Fruit fly (Drosophila melanogaster) whole organism, adult: ENCODE measurements around the gene abs.

Experiments
- CG12768 ChIP-seq: fragments of 200-800 bp; sonication (Bioruptor generic); optimal IDR thresholded peaks from 2 replicates; lab custom pipeline; 2017; ENCODE audit warnings: missing biosample characterization, missing genetic modification characterization, mild to moderate bottlenecking, moderate library complexity, missing genetic modification reagents
- CG33017 ChIP-seq: fragments of 200-800 bp; sonication (Bioruptor generic); optimal IDR thresholded peaks from 2 replicates; lab custom pipeline; 2018; ENCODE audit warnings: missing biosample characterization, mild to moderate bottlenecking, missing genetic modification characterization, moderate library complexity
- CG5204 ChIP-seq: fragments of 200-800 bp; sonication (Bioruptor generic); optimal IDR thresholded peaks from 2 replicates; lab custom pipeline; 2016; ENCODE audit warnings: missing biosample characterization, missing genetic modification characterization
- CG7045 ChIP-seq: fragments of 200-800 bp; sonication (Bioruptor generic); optimal IDR thresholded peaks from 2 replicates; lab custom pipeline; 2017; ENCODE audit warnings: missing biosample characterization, mild to moderate bottlenecking, missing genetic modification characterization
- CG7101 ChIP-seq: fragments of 200-800 bp; sonication (Bioruptor generic); optimal IDR thresholded peaks from 2 replicates; lab custom pipeline; 2018; ENCODE audit warnings: missing biosample characterization, mild to moderate bottlenecking, missing genetic modification characterization, moderate library complexity
- Hr96 ChIP-seq: fragments of 200-800 bp; sonication (Bioruptor generic); optimal IDR thresholded peaks from 2 replicates; lab custom pipeline; 2016; ENCODE audit warnings: missing biosample characterization, missing genetic modification characterization
- Mnt ChIP-seq: fragments of 200-800 bp; sonication (Bioruptor generic); optimal IDR thresholded peaks from 2 replicates; lab custom pipeline; 2016; ENCODE audit warnings: missing biosample characterization, mild to moderate bottlenecking, missing genetic modification characterization
- bab1 ChIP-seq: fragments of 200-800 bp; sonication (Bioruptor generic); optimal IDR thresholded peaks from 3 replicates; lab custom pipeline; 2019; ENCODE audit warnings: missing biosample characterization, mild to moderate bottlenecking, missing genetic modification characterization, moderate library complexity
- cic ChIP-seq: fragments of 200-800 bp; sonication (Bioruptor generic); optimal IDR thresholded peaks from 2 replicates; lab custom pipeline; 2017; ENCODE audit warnings: missing biosample characterization, mild to moderate bottlenecking, missing genetic modification characterization, moderate library complexity
- kay ChIP-seq: fragments of 200-800 bp; sonication (Bioruptor generic); peaks from one replicate; lab custom pipeline; 2016; ENCODE audit warnings: missing biosample characterization, missing genetic modification characterization, borderline replicate concordance
- toe ChIP-seq: fragments of 200-800 bp; sonication (Bioruptor generic); optimal IDR thresholded peaks from 2 replicates; lab custom pipeline; 2016; ENCODE audit warnings: missing biosample characterization, missing genetic modification characterization

abs gene

dm6 chr3R:4282207-4282606 is 49.4 kb downstream of the abs start:
- TF ChIP-seq CG5204 (GFP tag; lab: Kevin White, UChicago) = no peak
- no peak for TF ChIP-seq Mnt (GFP tag; lab: Kevin White, UChicago)
- TF ChIP-seq CG33017 (tag; lab: Kevin White, UChicago) = no peak
- no peak for TF ChIP-seq kay
- no peak for TF ChIP-seq CG7101 (tag; lab: Kevin White, UChicago)
- no peak for TF ChIP-seq bab1 (GFP tag; lab: Kevin White, UChicago)
- TF ChIP-seq Hr96 (GFP tag; lab: Kevin White, UChicago) = no peak
- no peak for TF ChIP-seq CG7045 (GFP tag; lab: Kevin White, UChicago)
- TF ChIP-seq cic = no peak
- no peak for TF ChIP-seq CG12768

dm6 chr3R:4284376-4284953 is 51.6 kb downstream of the abs start:
- TF ChIP-seq cic (peak; percentile 35), kay (no peak), toe (no peak)
